Worm (Caenorhabditis elegans) whole organism, L4 larva: Measurements from ENCODE around the gene F44G3.7.

Experiments
- daf-19 ChIP-seq: fragments of 200-800 bp; sonication (Bioruptor generic); conservative IDR thresholded peaks from 2 replicates; pipeline ENCODE4 v1.3.6; 2022; ENCODE audit warnings: missing genetic modification characterization, missing compliant biosample characterization
- fkh-10 ChIP-seq: fragments of 150-350 bp; optimal IDR thresholded peaks from 2 replicates; lab custom pipeline; 2014; ENCODE audit warnings: missing biosample characterization, missing genetic modification reagents, missing genetic modification characterization
- lin-13 ChIP-seq: fragments of 150-350 bp; optimal IDR thresholded peaks from 2 replicates; lab custom pipeline; 2014; ENCODE audit warnings: missing biosample characterization, missing genetic modification reagents, missing genetic modification characterization
- lin-15B ChIP-seq: fragments of 150-350 bp; sonication (generic microtip); optimal IDR thresholded peaks from 3 replicates; lab custom pipeline; 2014; ENCODE audit warnings: missing biosample characterization, missing genetic modification characterization
- mep-1 ChIP-seq: fragments of 150-350 bp; sonication (generic microtip); optimal IDR thresholded peaks from 3 replicates; lab custom pipeline; 2014; ENCODE audit warnings: missing biosample characterization, missing genetic modification characterization
- nhr-111 ChIP-seq: fragments of 200-800 bp; sonication (Bioruptor generic); optimal IDR thresholded peaks from 2 replicates; lab custom pipeline; 2018; ENCODE audit warnings: mild to moderate bottlenecking, missing genetic modification characterization, missing compliant biosample characterization
- nhr-28 ChIP-seq: fragments of 150-350 bp; optimal IDR thresholded peaks from 2 replicates; lab custom pipeline; 2014; ENCODE audit warnings: missing biosample characterization, missing genetic modification characterization
- sdz-12 ChIP-seq: fragments of 200-800 bp; sonication (Bioruptor generic); optimal IDR thresholded peaks from 2 replicates; lab custom pipeline; 2018; ENCODE audit warnings: mild to moderate bottlenecking, missing genetic modification characterization, missing compliant biosample characterization
- unc-39 ChIP-seq: sonication (generic microtip); optimal IDR thresholded peaks from 2 replicates; lab custom pipeline; 2017; ENCODE audit warnings: missing biosample characterization, missing genetic modification characterization

DNA sequence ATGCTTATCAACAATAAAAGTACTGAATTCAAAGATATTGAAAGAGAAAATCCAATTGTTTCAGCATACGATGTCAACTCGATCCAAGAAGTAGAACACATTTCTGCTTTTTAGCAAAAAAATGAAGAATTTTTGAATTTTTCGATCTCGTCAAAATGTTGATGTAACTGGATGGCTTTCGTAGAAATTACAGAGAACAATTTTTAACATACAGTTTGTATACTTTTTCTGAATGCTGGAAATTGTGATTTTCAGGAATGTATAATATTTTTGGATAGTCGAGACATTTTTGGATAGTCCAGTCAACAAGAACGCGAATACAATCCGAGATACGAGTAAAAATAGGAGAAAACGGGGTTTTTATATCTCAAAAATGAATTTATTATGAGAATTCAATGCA lies 18.3 kb downstream of the F44G3.7 start, which contains the start of gene str-103:
- TF ChIP-seq nhr-111 (GFP tag; lab: Kevin White, UChicago) (no peak), lin-13 (GFP tag; lab: Kevin White, UChicago) (no peak), sdz-12 (GFP tag; lab: Kevin White, UChicago) (no peak), lin-15B (no peak), mep-1 (tag; lab: Kevin White, UChicago) (no peak), nhr-28 (tag; lab: Kevin White, UChicago) (no peak), unc-39 (tag; lab: Kevin White, UChicago) (no peak), daf-19 (GFP tag; lab: Robert Waterston, UW) (no peak), fkh-10 (GFP tag; lab: Kevin White, UChicago) (no peak)
